Worm (Caenorhabditis elegans): ENCODE data around the gene F46B6.6.

DNA sequence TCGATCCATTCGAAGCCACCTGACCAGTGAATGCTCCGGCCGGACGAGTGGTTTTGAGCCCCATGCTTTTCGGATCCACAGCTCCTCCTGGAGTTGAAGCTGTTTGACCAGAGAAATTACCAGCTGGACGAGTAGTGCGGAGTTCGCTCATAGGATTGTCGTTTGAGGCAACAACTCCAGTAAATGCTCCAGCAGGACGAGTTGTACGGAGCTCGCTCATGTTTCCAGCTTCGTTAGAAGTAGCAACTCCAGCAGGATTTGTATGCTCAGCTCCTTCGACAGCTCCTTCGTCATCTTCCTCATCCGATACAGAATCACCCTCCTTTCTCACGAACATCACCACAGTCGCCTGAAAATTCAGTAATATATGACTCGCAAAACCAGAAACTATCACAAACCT lies 33.1 kb downstream of the F46B6.6 start:
- no peak for TF ChIP-seq hlh-8 (tag; optimal IDR thresholded peaks at IDR 0.05)
- TF ChIP-seq odd-2 (tag; optimal IDR thresholded peaks at IDR 0.05): no peak
- TF ChIP-seq tbx-2 (tag; optimal IDR thresholded peaks at IDR 0.05): no peak
- TF ChIP-seq ceh-18 (tag; optimal IDR thresholded peaks at IDR 0.05): no peak
- TF ChIP-seq ttx-3 (tag; optimal IDR thresholded peaks at IDR 0.05): no peak
- TF ChIP-seq dve-1 (tag; optimal IDR thresholded peaks at IDR 0.05): no peak
- no peak for TF ChIP-seq lin-11 (tag; optimal IDR thresholded peaks at IDR 0.05)
- TF ChIP-seq unc-3 (GFP tag; conservative IDR thresholded peaks at IDR 0.05): no peak
- no peak for TF ChIP-seq unc-3 (tag; optimal IDR thresholded peaks at IDR 0.05)
- TF ChIP-seq sox-4 (tag; optimal IDR thresholded peaks at IDR 0.05): no peak
- no peak for TF ChIP-seq unc-55 (GFP tag; optimal IDR thresholded peaks at IDR 0.05)
- TF ChIP-seq pha-4 (tag; optimal IDR thresholded peaks at IDR 0.05): no peak

Measured in whole organism, late embryonic.